Worm (Caenorhabditis elegans) whole organism, L4 larva: ENCODE results near the gene T25B9.12.

Experiments
- D1046.2 ChIP-seq: fragments of 200-800 bp; sonication (Bioruptor generic); IDR thresholded peaks from 2 replicates; pipeline ENCODE4 v1.3.6; 2022; ENCODE audit warnings: missing genetic modification characterization, missing compliant biosample characterization
- F37D6.2 ChIP-seq: sonication (generic microtip); optimal IDR thresholded peaks from 2 replicates; lab custom pipeline; 2016; ENCODE audit warnings: mild to moderate bottlenecking, missing genetic modification characterization, missing compliant biosample characterization
- F49E8.2 ChIP-seq: sonication (generic microtip); optimal IDR thresholded peaks from 2 replicates; lab custom pipeline; 2016; ENCODE audit warnings: missing compliant biosample characterization, mild to moderate bottlenecking, missing genetic modification characterization, borderline replicate concordance
- T20F7.1 ChIP-seq: fragments of 200-800 bp; sonication (Bioruptor generic); optimal IDR thresholded peaks from 2 replicates; lab custom pipeline; 2018; ENCODE audit warnings: mild to moderate bottlenecking, missing genetic modification characterization, missing compliant biosample characterization
- Y48G9A.11 ChIP-seq: fragments of 200-800 bp; sonication (Bioruptor generic); IDR thresholded peaks from 2 replicates; pipeline ENCODE4 v1.3.6; 2022; ENCODE audit warnings: missing genetic modification reagents, missing genetic modification characterization, missing compliant biosample characterization
- Y5F2A.4 ChIP-seq: fragments of 200-800 bp; sonication (Bioruptor generic); optimal IDR thresholded peaks from 2 replicates; lab custom pipeline; 2018; ENCODE audit warnings: mild to moderate bottlenecking, missing genetic modification characterization, missing compliant biosample characterization
- ZK337.2 ChIP-seq: fragments of 200-800 bp; sonication (Bioruptor generic); IDR thresholded peaks from 2 replicates; pipeline ENCODE4 v1.3.6; 2022; ENCODE audit warnings: missing genetic modification reagents, missing genetic modification characterization, missing compliant biosample characterization
- aha-1 ChIP-seq: fragments of 150-350 bp; peaks from one replicate; lab custom pipeline; 2014; ENCODE audit warnings: missing biosample characterization, missing genetic modification characterization
- ceh-82 ChIP-seq: sonication (generic microtip); optimal IDR thresholded peaks from 2 replicates; lab custom pipeline; 2017; ENCODE audit warnings: missing biosample characterization, missing genetic modification characterization
- daf-19 ChIP-seq: fragments of 200-800 bp; sonication (Bioruptor generic); conservative IDR thresholded peaks from 2 replicates; pipeline ENCODE4 v1.3.6; 2022; ENCODE audit warnings: missing genetic modification characterization, missing compliant biosample characterization
- dmd-6 ChIP-seq: fragments of 200-800 bp; sonication (Bioruptor generic); IDR thresholded peaks from 2 replicates; pipeline ENCODE4 v1.3.6; 2022; ENCODE audit warnings: missing genetic modification reagents, missing genetic modification characterization, missing compliant biosample characterization
- duxl-1 ChIP-seq: sonication (generic microtip); optimal IDR thresholded peaks from 2 replicates; lab custom pipeline; 2016; ENCODE audit warnings: mild to moderate bottlenecking, missing genetic modification characterization, moderate library complexity, missing compliant biosample characterization; ENCODE audit not compliant: poor library complexity
- dve-1 ChIP-seq: sonication (generic microtip); optimal IDR thresholded peaks from 2 replicates; lab custom pipeline; 2017; ENCODE audit warnings: antibody characterized with exemption, mild to moderate bottlenecking, missing genetic modification characterization, missing compliant biosample characterization; ENCODE audit not compliant: insufficient read depth
- gei-8 ChIP-seq: fragments of 200-800 bp; sonication (Bioruptor generic); optimal IDR thresholded peaks from 2 replicates; lab custom pipeline; 2018; ENCODE audit warnings: mild to moderate bottlenecking, missing genetic modification characterization, missing compliant biosample characterization
- hlh-11 ChIP-seq: fragments of 200-800 bp; sonication (Bioruptor generic); optimal IDR thresholded peaks from 2 replicates; lab custom pipeline; 2018; ENCODE audit warnings: mild to moderate bottlenecking, missing genetic modification characterization, missing compliant biosample characterization
- hmg-1.1 ChIP-seq: fragments of 200-800 bp; sonication (Bioruptor generic); IDR thresholded peaks from 2 replicates; pipeline ENCODE4 v1.3.6; 2022; ENCODE audit warnings: missing genetic modification reagents, missing genetic modification characterization, missing compliant biosample characterization
- lin-15B ChIP-seq: fragments of 150-350 bp; sonication (generic microtip); optimal IDR thresholded peaks from 3 replicates; lab custom pipeline; 2014; ENCODE audit warnings: missing biosample characterization, missing genetic modification characterization
- lin-38 ChIP-seq: fragments of 200-800 bp; sonication (Bioruptor generic); IDR thresholded peaks from 2 replicates; pipeline ENCODE4 v1.3.6; 2022; ENCODE audit warnings: missing genetic modification reagents, missing genetic modification characterization, missing compliant biosample characterization
- madf-5 ChIP-seq, 2 experiments: fragments of 200-800 bp; sonication (Bioruptor generic); IDR thresholded peaks; 2 replicates each; pipeline ENCODE4 v1.3.6; 2022; ENCODE audit warnings: missing compliant biosample characterization in 2 of 2, missing genetic modification characterization in 2 of 2
- mdt-29 ChIP-seq: fragments of 200-800 bp; sonication (Bioruptor generic); IDR thresholded peaks from 2 replicates; pipeline ENCODE4 v1.3.6; 2022; ENCODE audit warnings: missing genetic modification reagents, missing genetic modification characterization, missing compliant biosample characterization
- mes-2 ChIP-seq: sonication (generic microtip); optimal IDR thresholded peaks from 2 replicates; lab custom pipeline; 2016; ENCODE audit warnings: missing genotype, mild to moderate bottlenecking, missing genetic modification characterization, missing compliant biosample characterization; ENCODE audit not compliant: poor library complexity, severe bottlenecking
- nhr-6 ChIP-seq: fragments of 150-350 bp; optimal IDR thresholded peaks from 2 replicates; lab custom pipeline; 2014; ENCODE audit warnings: missing biosample characterization, missing genetic modification characterization
- pqm-1 ChIP-seq: sonication (generic microtip); optimal IDR thresholded peaks from 2 replicates; lab custom pipeline; 2017; ENCODE audit warnings: missing biosample characterization, missing genetic modification characterization
- rbr-2 ChIP-seq: sonication (generic microtip); optimal IDR thresholded peaks from 2 replicates; lab custom pipeline; 2016; ENCODE audit warnings: missing genotype, missing genetic modification characterization, missing compliant biosample characterization
- saeg-2 ChIP-seq: fragments of 200-800 bp; sonication (Bioruptor generic); IDR thresholded peaks from 2 replicates; pipeline ENCODE4 v1.3.6; 2022; ENCODE audit warnings: missing genetic modification reagents, missing genetic modification characterization, missing compliant biosample characterization
- snpc-1.2 ChIP-seq: fragments of 200-800 bp; sonication (Bioruptor generic); IDR thresholded peaks from 2 replicates; pipeline ENCODE4 v1.3.6; 2022; ENCODE audit warnings: missing genetic modification reagents, missing genetic modification characterization, missing compliant biosample characterization
- snpc-4 ChIP-seq: fragments of 150-350 bp; optimal IDR thresholded peaks from 2 replicates; lab custom pipeline; 2014; ENCODE audit warnings: missing biosample characterization, missing genetic modification characterization
- spr-1 ChIP-seq: sonication (generic microtip); optimal IDR thresholded peaks from 2 replicates; lab custom pipeline; 2016; ENCODE audit warnings: mild to moderate bottlenecking, missing genetic modification characterization, missing compliant biosample characterization
- unc-130 ChIP-seq: sonication (generic microtip); optimal IDR thresholded peaks from 2 replicates; lab custom pipeline; 2016; ENCODE audit warnings: missing genetic modification reagents, missing genetic modification characterization, missing compliant biosample characterization
- unc-39 ChIP-seq: sonication (generic microtip); optimal IDR thresholded peaks from 2 replicates; lab custom pipeline; 2017; ENCODE audit warnings: missing biosample characterization, missing genetic modification characterization
- unc-62 ChIP-seq, 3 experiments: fragments of 150-350 bp in 1 of 3; sonication (generic microtip); optimal IDR thresholded peaks in 2 of 3; peaks in 1 of 3; 1 replicate in 1 of 3; 2 replicates in 2 of 3; lab custom pipeline; 2014 to 2017; ENCODE audit warnings: missing biosample characterization in 3 of 3, missing genetic modification characterization in 3 of 3, missing genetic modification reagents in 3 of 3, missing genotype in 1 of 3
- zag-1 ChIP-seq: fragments of 150-350 bp; optimal IDR thresholded peaks from 2 replicates; lab custom pipeline; 2014; ENCODE audit warnings: missing biosample characterization, missing genetic modification characterization

The T25B9.12 gene

ce11 chrIV:10761344-10761743, 3.8 kb upstream of the T25B9.12 start, which contains the start of gene ugt-54 (continued):
- TF ChIP-seq hlh-11 (tag; lab: Kevin White, UChicago) (peak; percentile 80), pqm-1 (tag; lab: Kevin White, UChicago) (peak; percentile 31), mdt-29 (GFP tag; lab: Robert Waterston, UW) (no peak), saeg-2 (GFP tag; lab: Robert Waterston, UW) (no peak), gei-8 (GFP tag; lab: Kevin White, UChicago) (no peak), zag-1 (tag; lab: Kevin White, UChicago) (no peak), F37D6.2 (tag; lab: Kevin White, UChicago) (no peak), ceh-82 (no peak), dmd-6 (peak; percentile 84), D1046.2 (GFP tag; lab: Robert Waterston, UW) (no peak), mes-2 (tag; lab: Kevin White, UChicago) (no peak), Y5F2A.4 (no peak), F49E8.2 (tag; lab: Kevin White, UChicago) (no peak), unc-62 (GFP tag; optimal IDR thresholded peaks at IDR 0.05 in 1 of 2; lab: Kevin White, UChicago) (no peak), unc-62 (tag; optimal IDR thresholded peaks at IDR 0.05; lab: Kevin White, UChicago) (no peak), rbr-2 (tag; lab: Kevin White, UChicago) (no peak), lin-15B (tag; lab: Kevin White, UChicago) (no peak)

DNA sequence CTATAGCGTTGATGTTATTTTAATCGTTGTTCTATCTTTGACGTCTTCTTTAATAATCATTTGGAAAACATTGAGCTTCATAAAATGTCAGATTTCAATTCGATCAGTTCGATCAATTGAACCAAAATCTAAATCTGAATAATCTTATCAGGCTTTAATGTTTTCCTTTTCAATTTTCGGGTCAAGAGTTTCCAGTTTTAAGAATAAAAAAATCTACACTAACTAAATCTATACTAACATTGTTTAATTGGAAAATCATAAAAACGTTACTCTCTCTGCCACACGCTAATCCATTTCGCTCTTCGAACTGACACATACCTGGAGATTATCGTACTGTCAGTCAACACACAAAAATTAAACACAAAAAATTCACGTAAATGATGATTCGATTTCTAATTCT, 947 bp upstream of the T25B9.12 start, which contains the start of gene T25B9.11:
T25B9.11 (plus strand) TSS at position 301 of the 400 bp plus-strand sequence.
- no peak for TF ChIP-seq F49E8.2 (tag; lab: Kevin White, UChicago)
- TF ChIP-seq daf-19 = no peak
- no peak for TF ChIP-seq nhr-6 (tag; lab: Kevin White, UChicago)
- no peak for TF ChIP-seq hmg-1.1 (GFP tag; lab: Robert Waterston, UW)
- no peak for TF ChIP-seq spr-1 (tag; lab: Kevin White, UChicago)
- no peak for TF ChIP-seq unc-62 (GFP tag; optimal IDR thresholded peaks at IDR 0.05 in 1 of 2; lab: Kevin White, UChicago)
- no peak for TF ChIP-seq unc-62 (tag; optimal IDR thresholded peaks at IDR 0.05; lab: Kevin White, UChicago)
- no peak for TF ChIP-seq ZK337.2 (GFP tag; lab: Robert Waterston, UW)
- no peak for TF ChIP-seq Y48G9A.11 (GFP tag; lab: Robert Waterston, UW)
- TF ChIP-seq T20F7.1 (GFP tag; lab: Kevin White, UChicago) = no peak

- no peak for TF ChIP-seq unc-39 (tag; lab: Kevin White, UChicago)
- peak; percentile 83 for TF ChIP-seq snpc-1.2
- TF ChIP-seq mes-2 (tag; lab: Kevin White, UChicago) = peak; percentile 30
- TF ChIP-seq unc-130 (GFP tag; lab: Kevin White, UChicago) = peak; percentile 32
- TF ChIP-seq F49E8.2 (tag; lab: Kevin White, UChicago) = peak; percentile 16
- no peak for TF ChIP-seq dve-1 (tag; lab: Kevin White, UChicago)
Measured at ce11 chrIV:10766071-10766470, 918 bp downstream of the T25B9.12 start.

ce11 chrIV:10768146-10768636, 3.0 kb downstream of the T25B9.12 start, which contains the start of gene T25B9.8:
TSS of gene T25B9.8 (minus strand) at chrIV:10768196.
- TF ChIP-seq aha-1 (tag; lab: Kevin White, UChicago) (peak; percentile 69), lin-38 (peak; percentile 30), snpc-4 (tag; lab: Kevin White, UChicago) (no peak), duxl-1 (tag; lab: Kevin White, UChicago) (no peak), mes-2 (tag; lab: Kevin White, UChicago) (no peak)

DNA sequence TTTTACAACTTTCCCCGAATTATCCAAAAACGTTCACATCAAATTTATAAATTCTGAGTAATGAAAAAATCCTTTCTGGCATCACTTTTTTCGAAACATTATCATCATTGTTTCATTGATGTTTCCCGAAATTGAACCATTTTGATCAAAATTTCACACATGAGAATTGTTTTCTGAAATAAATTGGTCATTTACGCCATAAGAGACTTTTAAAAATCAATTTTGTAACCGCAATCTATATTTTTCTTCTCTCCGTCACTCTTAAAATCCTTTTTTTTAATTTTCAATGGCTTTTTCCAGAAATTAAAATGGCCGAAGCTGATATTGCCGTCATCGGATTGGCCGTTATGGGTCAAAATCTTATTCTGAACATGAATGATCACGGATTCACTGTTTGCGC, 4.2 kb downstream of the T25B9.12 start, which contains the start of gene T25B9.9:
T25B9.9 (plus strand) TSS at position 301 of the 400 bp plus-strand sequence.
- TF ChIP-seq unc-62 (GFP tag; optimal IDR thresholded peaks at IDR 0.05 in 1 of 2; lab: Kevin White, UChicago) (peak in 1 of 2 experiments; percentile 35), unc-62 (tag; optimal IDR thresholded peaks at IDR 0.05; lab: Kevin White, UChicago) (no peak), madf-5 (GFP tag; IDR thresholded peaks at IDR 0.05; lab: Robert Waterston, UW) (no peak)
